Fruit fly (Drosophila melanogaster): ENCODE data around the gene MED14.

DNA sequence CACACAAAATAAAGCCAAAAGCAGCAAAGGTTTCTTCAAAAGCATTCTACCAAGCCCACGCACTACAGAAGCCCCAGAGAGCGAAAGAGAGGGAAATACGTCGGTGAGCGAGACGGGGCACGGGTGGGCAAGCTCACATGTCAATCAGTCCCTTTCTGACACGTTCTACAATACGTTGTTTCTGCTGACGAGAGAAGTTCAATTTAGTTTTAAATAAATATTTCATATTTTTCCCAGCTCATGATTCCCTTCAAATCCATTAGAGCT lies 42.3 kb upstream of the MED14 start:
- no peak for TF ChIP-seq CG10348 (GFP tag; IDR thresholded peaks at IDR 0.05)
- TF ChIP-seq CG14655 (GFP tag; optimal IDR thresholded peaks at IDR 0.05), result no peak
- no peak for TF ChIP-seq CG8159 (tag; optimal IDR thresholded peaks at IDR 0.05)
- TF ChIP-seq CG13204 (GFP tag; optimal IDR thresholded peaks at IDR 0.05), result no peak
- no peak for TF ChIP-seq CG34367 (tag; optimal IDR thresholded peaks at IDR 0.05)
- TF ChIP-seq Pif1B (GFP tag; optimal IDR thresholded peaks at IDR 0.05), result no peak
- no peak for TF ChIP-seq Ets98B (GFP tag; IDR thresholded peaks at IDR 0.05)
- no peak for TF ChIP-seq D1 (tag; optimal IDR thresholded peaks at IDR 0.05)
- no peak for TF ChIP-seq CG8301 (tag; optimal IDR thresholded peaks at IDR 0.05)
- TF ChIP-seq Snoo (tag; optimal IDR thresholded peaks at IDR 0.05), result no peak
- TF ChIP-seq CG9948 (tag; optimal IDR thresholded peaks at IDR 0.05), result no peak
- no peak for TF ChIP-seq CG12605 (GFP tag; IDR thresholded peaks at IDR 0.05)
- no peak for TF ChIP-seq CG15710 (tag; optimal IDR thresholded peaks at IDR 0.05)
- TF ChIP-seq CG32121 (GFP tag; IDR thresholded peaks at IDR 0.05), result no peak

Measured in whole organism, pupa.